Fruit fly (Drosophila melanogaster): Measurements from ENCODE around the gene CG9541.

CG9541 gene

dm6 chr2L:8943110-8943509 is 32.1 kb downstream of the CG9541 start, which contains the start of gene CG9515 (continued):
- TF ChIP-seq lbe (GFP tag; optimal IDR thresholded peaks at IDR 0.05), result peak; percentile 20
- TF ChIP-seq Dad (GFP tag; optimal IDR thresholded peaks at IDR 0.05), result no peak
- TF ChIP-seq Elba2 (GFP tag; optimal IDR thresholded peaks at IDR 0.05), result peak; percentile 83
- TF ChIP-seq CG11093 (GFP tag; IDR thresholded peaks at IDR 0.05), result no peak
- no peak for TF ChIP-seq CG14050 (GFP tag; IDR thresholded peaks at IDR 0.05)
- no peak for TF ChIP-seq CG18476 (GFP tag; optimal IDR thresholded peaks at IDR 0.05)
- no peak for TF ChIP-seq CG17802 (tag; optimal IDR thresholded peaks at IDR 0.05)
- TF ChIP-seq luna (GFP tag; optimal IDR thresholded peaks at IDR 0.05), result no peak
- no peak for TF ChIP-seq stc (GFP tag; IDR thresholded peaks at IDR 0.05)
- no peak for TF ChIP-seq CG31441 (GFP tag; IDR thresholded peaks at IDR 0.05)
- TF ChIP-seq sna (GFP tag; IDR thresholded peaks at IDR 0.05; ENCODE audit: partially characterized antibody), result peak; percentile 82
- TF ChIP-seq usp (GFP tag; optimal IDR thresholded peaks at IDR 0.05), result no peak
- no peak for TF ChIP-seq CG18619 (GFP tag; optimal IDR thresholded peaks at IDR 0.05)
- no peak for TF ChIP-seq Ravus (GFP tag; IDR thresholded peaks at IDR 0.05)
- no peak for TF ChIP-seq br (optimal IDR thresholded peaks at IDR 0.05)
- no peak for TF ChIP-seq mld (GFP tag; IDR thresholded peaks at IDR 0.05; ENCODE audit: partially characterized antibody)
- TF ChIP-seq CG4854 (GFP tag; optimal IDR thresholded peaks at IDR 0.05), result no peak
- TF ChIP-seq HLH4C (GFP tag; IDR thresholded peaks at IDR 0.05; ENCODE audit: partially characterized antibody), result peak; percentile 98
- no peak for TF ChIP-seq CG12104 (GFP tag; optimal IDR thresholded peaks at IDR 0.05)
- 0 out of 2 replicates have a peak, but pooled peaks have one; percentile 8 for TF ChIP-seq CG32532 (GFP tag; IDR thresholded peaks at IDR 0.05)
- TF ChIP-seq HHEX (GFP tag; optimal IDR thresholded peaks at IDR 0.05), result no peak
- TF ChIP-seq CG33557 (GFP tag; optimal IDR thresholded peaks at IDR 0.05), result no peak
- no peak for TF ChIP-seq CG9215 (GFP tag; IDR thresholded peaks at IDR 0.05)
- TF ChIP-seq Sry-δ (GFP tag; optimal IDR thresholded peaks at IDR 0.05), result peak; percentile 92
- peak; percentile 32 for TF ChIP-seq lilli (GFP tag; optimal IDR thresholded peaks at IDR 0.05)
- TF ChIP-seq nom (GFP tag; optimal IDR thresholded peaks at IDR 0.05), result no peak
- no peak for TF ChIP-seq C15 (GFP tag; IDR thresholded peaks at IDR 0.05)
- peak; percentile 10 for TF ChIP-seq gcm (GFP tag; optimal IDR thresholded peaks at IDR 0.05)
- TF ChIP-seq her (GFP tag; optimal IDR thresholded peaks at IDR 0.05), result no peak
- TF ChIP-seq NC2α (GFP tag; optimal IDR thresholded peaks at IDR 0.05), result no peak
- TF ChIP-seq en (GFP tag; optimal IDR thresholded peaks at IDR 0.05), result no peak
- TF ChIP-seq MESR4 (GFP tag; optimal IDR thresholded peaks at IDR 0.05), result peak; percentile 21
- no peak for TF ChIP-seq CG6254 (GFP tag; optimal IDR thresholded peaks at IDR 0.05)
- TF ChIP-seq fd96Cb (tag; optimal IDR thresholded peaks at IDR 0.05), result no peak
- no peak for TF ChIP-seq wor (GFP tag; IDR thresholded peaks at IDR 0.05)
- peak; percentile 96 for TF ChIP-seq zen2 (GFP tag; IDR thresholded peaks at IDR 0.05; ENCODE audit: partially characterized antibody)
- TF ChIP-seq Xrp1 (GFP tag; IDR thresholded peaks at IDR 0.05), result no peak
- no peak for TF ChIP-seq CG17568 (GFP tag; optimal IDR thresholded peaks at IDR 0.05)
- 0 out of 2 replicates have a peak, but pooled peaks have one; percentile 18 for TF ChIP-seq vvl (GFP tag; IDR thresholded peaks at IDR 0.05)
- no peak for TF ChIP-seq CG34376 (GFP tag; optimal IDR thresholded peaks at IDR 0.05)
- TF ChIP-seq salm (tag; optimal IDR thresholded peaks at IDR 0.05), result no peak
- TF ChIP-seq otp (GFP tag; IDR thresholded peaks at IDR 0.05), result no peak
- no peak for TF ChIP-seq CG31365 (tag; optimal IDR thresholded peaks at IDR 0.05)
- TF ChIP-seq Asciz (GFP tag; optimal IDR thresholded peaks at IDR 0.05), result no peak
- no peak for TF ChIP-seq Adf1 (GFP tag; IDR thresholded peaks at IDR 0.05)
- peak; percentile 15 for TF ChIP-seq PHDP (tag; optimal IDR thresholded peaks at IDR 0.05)
- no peak for TF ChIP-seq CG11456 (GFP tag; IDR thresholded peaks at IDR 0.05)
- no peak for TF ChIP-seq Bdp1 (GFP tag; optimal IDR thresholded peaks at IDR 0.05)
- no peak for TF ChIP-seq da (GFP tag; optimal IDR thresholded peaks at IDR 0.05)
- peak; percentile 71 for TF ChIP-seq CG12659 (GFP tag; optimal IDR thresholded peaks at IDR 0.05)
- no peak for TF ChIP-seq ranshi (GFP tag; IDR thresholded peaks at IDR 0.05)
- no peak for TF ChIP-seq CG8281 (tag; optimal IDR thresholded peaks at IDR 0.05)

All from whole organism, embryonic.